Worm (Caenorhabditis elegans): Measurements from ENCODE around the gene C28H8.2.

DNA sequence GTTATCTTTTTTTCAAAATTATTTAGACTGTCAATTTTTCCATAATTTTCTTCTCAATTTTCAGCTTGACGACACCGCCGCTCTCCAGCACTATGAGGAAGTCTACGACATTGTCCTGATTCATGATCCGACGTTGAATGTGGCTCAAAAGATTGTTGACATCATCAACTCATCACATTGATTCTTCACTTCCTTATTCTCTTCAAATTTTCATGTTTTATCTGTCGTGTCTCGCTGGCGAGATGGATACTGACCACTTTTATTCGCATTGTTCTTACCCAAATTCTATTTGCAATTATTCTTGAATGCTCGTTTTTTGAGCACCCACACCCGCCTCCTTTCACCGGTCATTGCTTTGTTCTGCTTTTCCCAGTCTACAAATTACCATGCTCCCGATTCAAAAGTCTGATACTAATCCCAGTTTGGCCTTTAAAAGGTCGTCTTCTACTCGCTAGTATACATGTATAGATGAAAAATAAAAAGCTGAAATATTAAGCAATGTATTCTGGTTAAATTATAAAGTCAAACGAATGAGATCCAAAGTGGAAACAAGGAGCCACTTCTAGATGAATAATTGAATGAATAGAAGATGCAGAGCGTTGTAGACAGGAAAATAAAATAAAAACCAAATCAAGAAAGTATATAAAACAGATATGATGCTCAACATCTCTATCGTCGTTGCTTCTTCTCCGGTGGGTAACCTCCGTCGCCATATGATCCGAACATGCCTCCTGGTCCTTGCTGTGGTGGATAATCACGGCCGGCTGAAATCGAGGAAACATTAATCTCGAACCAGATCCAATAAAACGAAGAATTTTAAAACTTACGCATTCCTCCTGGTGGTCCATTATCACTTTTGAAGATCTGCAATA, 33.2 kb downstream of the C28H8.2 start:
- TF ChIP-seq T22C8.4 (GFP tag; IDR thresholded peaks at IDR 0.05), result no peak
- no peak for TF ChIP-seq flt-1 (GFP tag; IDR thresholded peaks at IDR 0.05)
- TF ChIP-seq med-1 (GFP tag; optimal IDR thresholded peaks at IDR 0.05; ENCODE audit: insufficient read depth), result no peak
- TF ChIP-seq cog-1 (tag; optimal IDR thresholded peaks at IDR 0.05), result no peak
- TF ChIP-seq ztf-23 (GFP tag; IDR thresholded peaks at IDR 0.05), result no peak
- TF ChIP-seq ztf-29 (GFP tag; IDR thresholded peaks at IDR 0.05), result no peak
- TF ChIP-seq ref-1 (GFP tag; conservative IDR thresholded peaks at IDR 0.05), result no peak
